Fruit fly (Drosophila melanogaster) Kc167 (cell line): ENCODE results near the gene sicily.

Experiments
- Myc ChIP-seq: fragments of >200 bp; optimal IDR thresholded peaks from 2 replicates; lab custom pipeline; 2017; ENCODE audit warnings: missing external identifiers
- h ChIP-seq: fragments of >200 bp; optimal IDR thresholded peaks from 3 replicates; lab custom pipeline; 2018; ENCODE audit warnings: missing external identifiers
- psq ChIP-seq: fragments of >200 bp; optimal IDR thresholded peaks from 2 replicates; lab custom pipeline; 2017; ENCODE audit warnings: missing external identifiers

dm6 chrX:11854758-11855465, 36.6 kb upstream of the sicily start, which contains the start of the genes CG10347 and ATP7:
- no peak for TF ChIP-seq psq
- TF ChIP-seq h (lab: Kevin White, UChicago), result no peak
- TF ChIP-seq Myc, result no peak
